Worm (Caenorhabditis elegans) whole organism, mixed stage, embryonic: ENCODE results near the gene Y5F2A.4.

Source experiments
- M03D4.4 ChIP-seq: sonication (generic microtip); optimal IDR thresholded peaks from 2 replicates; lab custom pipeline; 2017; ENCODE audit warnings: mild to moderate bottlenecking, missing genetic modification characterization, missing compliant biosample characterization
- bed-3 ChIP-seq: fragments of 200-800 bp; sonication (Bioruptor generic); optimal IDR thresholded peaks from 3 replicates; lab custom pipeline; 2018; ENCODE audit warnings: mild to moderate bottlenecking, missing genetic modification characterization, moderate library complexity, missing compliant biosample characterization
- blmp-1 ChIP-seq: fragments of 150-350 bp; optimal IDR thresholded peaks from 2 replicates; lab custom pipeline; 2014; ENCODE audit warnings: missing biosample characterization, missing genetic modification characterization
- ceh-39 ChIP-seq: fragments of 150-350 bp; optimal IDR thresholded peaks from 2 replicates; lab custom pipeline; 2014; ENCODE audit warnings: missing biosample characterization, missing genetic modification characterization
- ceh-43 ChIP-seq: fragments of 200-800 bp; sonication (Bioruptor generic); optimal IDR thresholded peaks from 2 replicates; lab custom pipeline; 2018; ENCODE audit warnings: mild to moderate bottlenecking, missing genetic modification characterization, moderate library complexity, missing compliant biosample characterization
- ceh-83 ChIP-seq: fragments of 200-800 bp; sonication (Bioruptor generic); optimal IDR thresholded peaks from 2 replicates; lab custom pipeline; 2018; ENCODE audit warnings: mild to moderate bottlenecking, missing genetic modification characterization, missing compliant biosample characterization
- ces-1 ChIP-seq: fragments of 150-350 bp; optimal IDR thresholded peaks from 2 replicates; lab custom pipeline; 2014; ENCODE audit warnings: missing biosample characterization, missing genetic modification reagents, missing genetic modification characterization
- drap-1 ChIP-seq: fragments of 200-800 bp; sonication (Bioruptor generic); optimal IDR thresholded peaks from 3 replicates; lab custom pipeline; 2018; ENCODE audit warnings: mild to moderate bottlenecking, missing genetic modification characterization, missing compliant biosample characterization
- elt-1 ChIP-seq: sonication (generic microtip); optimal IDR thresholded peaks from 2 replicates; lab custom pipeline; 2017; ENCODE audit warnings: missing genetic modification characterization, mild to moderate bottlenecking, missing compliant biosample characterization, antibody characterized with exemption, moderate library complexity, borderline replicate concordance; ENCODE audit not compliant: insufficient read depth
- elt-3 ChIP-seq: fragments of 150-350 bp; optimal IDR thresholded peaks from 2 replicates; lab custom pipeline; 2014; ENCODE audit warnings: missing biosample characterization, missing genetic modification characterization
- flh-1 ChIP-seq: fragments of 200-800 bp; sonication (Bioruptor generic); optimal IDR thresholded peaks from 2 replicates; lab custom pipeline; 2018; ENCODE audit warnings: mild to moderate bottlenecking, missing genetic modification characterization, moderate library complexity, missing compliant biosample characterization
- ham-2 ChIP-seq: fragments of 200-800 bp; sonication (Bioruptor generic); optimal IDR thresholded peaks from 2 replicates; lab custom pipeline; 2018; ENCODE audit warnings: mild to moderate bottlenecking, missing genetic modification characterization, missing compliant biosample characterization
- hlh-1 ChIP-seq: fragments of 150-350 bp; optimal IDR thresholded peaks from 2 replicates; lab custom pipeline; 2014; ENCODE audit warnings: missing biosample characterization, missing genetic modification reagents, missing genetic modification characterization
- lin-13 ChIP-seq: fragments of 150-350 bp; optimal IDR thresholded peaks from 2 replicates; lab custom pipeline; 2014; ENCODE audit warnings: missing biosample characterization, missing genetic modification characterization
- lin-32 ChIP-seq: fragments of 200-800 bp; sonication (Bioruptor generic); optimal IDR thresholded peaks from 2 replicates; lab custom pipeline; 2018; ENCODE audit warnings: mild to moderate bottlenecking, missing genetic modification characterization, missing compliant biosample characterization
- lsy-2 ChIP-seq: fragments of 150-350 bp; optimal IDR thresholded peaks from 2 replicates; lab custom pipeline; 2014; ENCODE audit warnings: missing biosample characterization, missing genetic modification characterization
- mab-5 ChIP-seq: fragments of 150-350 bp; optimal IDR thresholded peaks from 2 replicates; lab custom pipeline; 2014; ENCODE audit warnings: missing biosample characterization, missing genetic modification characterization
- mep-1 ChIP-seq: fragments of 150-350 bp; optimal IDR thresholded peaks from 2 replicates; lab custom pipeline; 2017; ENCODE audit warnings: missing biosample characterization, missing genetic modification reagents, missing genetic modification characterization, inconsistent platforms
- mls-2 ChIP-seq: sonication (generic microtip); optimal IDR thresholded peaks from 2 replicates; lab custom pipeline; 2016; ENCODE audit warnings: mild to moderate bottlenecking, missing genetic modification characterization, moderate library complexity, missing compliant biosample characterization
- nhr-12 ChIP-seq: fragments of 150-350 bp; optimal IDR thresholded peaks from 2 replicates; lab custom pipeline; 2014; ENCODE audit warnings: missing biosample characterization, missing genetic modification characterization
- nhr-2 ChIP-seq: fragments of 150-350 bp; optimal IDR thresholded peaks from 2 replicates; lab custom pipeline; 2014; ENCODE audit warnings: missing biosample characterization, missing genetic modification characterization
- nhr-237 ChIP-seq: fragments of 150-350 bp; optimal IDR thresholded peaks from 2 replicates; lab custom pipeline; 2014; ENCODE audit warnings: missing biosample characterization, missing genetic modification characterization
- nhr-28 ChIP-seq: fragments of 150-350 bp; optimal IDR thresholded peaks from 2 replicates; lab custom pipeline; 2014; ENCODE audit warnings: missing biosample characterization, missing genetic modification characterization
- pha-4 ChIP-seq: fragments of 150-350 bp; optimal IDR thresholded peaks from 2 replicates; lab custom pipeline; 2018; ENCODE audit warnings: missing biosample characterization, missing genetic modification reagents, missing genetic modification characterization
- sem-2 ChIP-seq: fragments of 200-800 bp; sonication (Bioruptor generic); optimal IDR thresholded peaks from 2 replicates; lab custom pipeline; 2018; ENCODE audit warnings: mild to moderate bottlenecking, missing genetic modification characterization, missing compliant biosample characterization
- snpc-4 ChIP-seq: fragments of 150-350 bp; optimal IDR thresholded peaks from 2 replicates; lab custom pipeline; 2014; ENCODE audit warnings: missing biosample characterization, missing genetic modification characterization
- sptf-1 ChIP-seq: sonication (generic microtip); optimal IDR thresholded peaks from 2 replicates; lab custom pipeline; 2017; ENCODE audit warnings: mild to moderate bottlenecking, missing genetic modification characterization, moderate library complexity, missing compliant biosample characterization
- tbx-8 ChIP-seq: fragments of 200-800 bp; sonication (Bioruptor generic); optimal IDR thresholded peaks from 2 replicates; lab custom pipeline; 2018; ENCODE audit warnings: mild to moderate bottlenecking, missing genetic modification characterization, moderate library complexity, missing compliant biosample characterization
- unc-120 ChIP-seq: sonication (generic microtip); optimal IDR thresholded peaks from 2 replicates; lab custom pipeline; 2017; ENCODE audit warnings: missing genetic modification characterization, missing compliant biosample characterization; ENCODE audit not compliant: poor library complexity, severe bottlenecking
- unc-39 ChIP-seq: fragments of 150-350 bp; optimal IDR thresholded peaks from 2 replicates; lab custom pipeline; 2014; ENCODE audit warnings: missing biosample characterization, missing genetic modification characterization
- unc-62 ChIP-seq: fragments of 150-350 bp; optimal IDR thresholded peaks from 2 replicates; lab custom pipeline; 2014; ENCODE audit warnings: missing biosample characterization, missing genetic modification reagents, missing genetic modification characterization
- zip-8 ChIP-seq: fragments of 150-350 bp; optimal IDR thresholded peaks from 2 replicates; lab custom pipeline; 2014; ENCODE audit warnings: missing biosample characterization, missing genetic modification characterization
- ztf-11 ChIP-seq: fragments of 150-350 bp; optimal IDR thresholded peaks from 2 replicates; lab custom pipeline; 2014; ENCODE audit warnings: missing biosample characterization, missing genetic modification characterization

Gene Y5F2A.4

DNA sequence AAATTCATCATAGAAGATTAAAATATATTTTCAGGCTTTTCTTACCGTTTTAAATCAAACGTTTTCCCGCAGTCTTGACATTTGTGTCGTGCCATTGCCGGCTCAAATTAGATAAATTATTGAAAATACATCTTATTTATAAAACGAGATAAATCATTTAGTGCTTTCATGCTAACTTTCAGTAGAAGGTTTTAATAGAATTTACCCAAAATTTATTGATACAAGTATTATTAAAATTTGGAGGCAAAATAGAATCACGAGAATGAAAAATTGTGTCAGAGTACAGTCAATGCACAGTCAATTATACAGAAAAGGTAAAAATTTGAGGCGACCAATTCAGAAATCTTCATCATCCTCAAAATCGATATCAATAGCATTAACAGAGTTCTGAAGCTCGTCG, at the start of gene Y5F2A.4:
Y5F2A.4 (minus strand) TSS at position 101 of the 400 bp plus-strand sequence.
- TF ChIP-seq ceh-83, result no peak
- TF ChIP-seq nhr-237 (tag; lab: Kevin White, UChicago), result no peak

ce11 chrIV:11126028-11126427, 47.6 kb upstream of the Y5F2A.4 start:
- TF ChIP-seq mep-1 (tag; lab: Kevin White, UChicago) (no peak), ham-2 (GFP tag; lab: Kevin White, UChicago) (no peak), pha-4 (tag; lab: Kevin White, UChicago) (no peak), snpc-4 (no peak), ceh-83 (no peak), elt-3 (tag; lab: Kevin White, UChicago) (no peak), lsy-2 (tag; lab: Kevin White, UChicago) (no peak), unc-62 (GFP tag; lab: Kevin White, UChicago) (no peak), sptf-1 (tag; lab: Kevin White, UChicago) (no peak), ztf-11 (no peak), nhr-28 (tag; lab: Kevin White, UChicago) (no peak), lin-13 (no peak), unc-39 (tag; lab: Kevin White, UChicago) (no peak), ceh-39 (tag; lab: Kevin White, UChicago) (no peak), mab-5 (tag; lab: Kevin White, UChicago) (no peak), ces-1 (GFP tag; lab: Kevin White, UChicago) (no peak), drap-1 (no peak), elt-1 (no peak), lin-32 (GFP tag; lab: Kevin White, UChicago) (no peak), blmp-1 (no peak)

- no peak for TF ChIP-seq bed-3
- no peak for TF ChIP-seq mls-2 (tag; lab: Kevin White, UChicago)
- TF ChIP-seq snpc-4, result no peak
- TF ChIP-seq unc-39 (tag; lab: Kevin White, UChicago), result no peak
- TF ChIP-seq zip-8 (tag; lab: Kevin White, UChicago), result no peak
- TF ChIP-seq ceh-83, result no peak
- no peak for TF ChIP-seq lin-13
- no peak for TF ChIP-seq nhr-12 (tag; lab: Kevin White, UChicago)
- TF ChIP-seq ham-2 (GFP tag; lab: Kevin White, UChicago), result no peak
- no peak for TF ChIP-seq ces-1 (GFP tag; lab: Kevin White, UChicago)
- no peak for TF ChIP-seq unc-62 (GFP tag; lab: Kevin White, UChicago)
- no peak for TF ChIP-seq blmp-1
- TF ChIP-seq nhr-237 (tag; lab: Kevin White, UChicago), result no peak
- no peak for TF ChIP-seq flh-1 (GFP tag; lab: Kevin White, UChicago)
- no peak for TF ChIP-seq ztf-11
- no peak for TF ChIP-seq elt-1
- TF ChIP-seq mep-1 (tag; lab: Kevin White, UChicago), result no peak
These were observed 47.4 kb upstream of the Y5F2A.4 start, which contains the start of gene swsn-4 for ce11 chrIV:11126004-11126027. swsn-4 (plus strand) TSS chrIV:11126024.

DNA sequence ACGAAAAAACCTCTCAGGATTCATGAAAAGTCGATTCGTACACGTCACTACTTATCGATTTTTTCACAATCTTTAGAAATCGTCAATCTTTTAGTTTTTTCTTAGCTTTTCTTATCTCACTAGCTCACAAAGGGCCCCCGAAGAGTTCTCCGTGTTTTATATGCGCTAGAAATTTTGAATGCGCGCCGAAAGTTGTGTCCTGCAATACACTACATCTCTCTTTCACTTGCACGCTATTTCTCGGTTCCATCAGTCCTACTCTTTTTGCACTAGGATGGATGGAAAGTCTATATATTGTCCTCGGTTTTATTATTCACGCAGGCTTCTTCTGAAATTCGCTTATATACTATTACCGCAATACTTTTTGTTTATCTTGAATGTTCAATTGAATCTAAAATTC, 47.2 kb upstream of the Y5F2A.4 start:
- TF ChIP-seq ces-1 (GFP tag; lab: Kevin White, UChicago) (no peak), nhr-28 (tag; lab: Kevin White, UChicago) (no peak), hlh-1 (tag; lab: Kevin White, UChicago) (no peak), pha-4 (tag; lab: Kevin White, UChicago) (no peak), nhr-237 (tag; lab: Kevin White, UChicago) (no peak), nhr-12 (tag; lab: Kevin White, UChicago) (no peak), mls-2 (tag; lab: Kevin White, UChicago) (no peak), ceh-43 (GFP tag; lab: Kevin White, UChicago) (no peak), bed-3 (no peak), unc-120 (tag; lab: Kevin White, UChicago) (no peak), ceh-83 (no peak), unc-62 (GFP tag; lab: Kevin White, UChicago) (no peak), ztf-11 (no peak), sem-2 (GFP tag; lab: Kevin White, UChicago) (no peak), mep-1 (tag; lab: Kevin White, UChicago) (no peak), tbx-8 (GFP tag; lab: Kevin White, UChicago) (no peak)

DNA sequence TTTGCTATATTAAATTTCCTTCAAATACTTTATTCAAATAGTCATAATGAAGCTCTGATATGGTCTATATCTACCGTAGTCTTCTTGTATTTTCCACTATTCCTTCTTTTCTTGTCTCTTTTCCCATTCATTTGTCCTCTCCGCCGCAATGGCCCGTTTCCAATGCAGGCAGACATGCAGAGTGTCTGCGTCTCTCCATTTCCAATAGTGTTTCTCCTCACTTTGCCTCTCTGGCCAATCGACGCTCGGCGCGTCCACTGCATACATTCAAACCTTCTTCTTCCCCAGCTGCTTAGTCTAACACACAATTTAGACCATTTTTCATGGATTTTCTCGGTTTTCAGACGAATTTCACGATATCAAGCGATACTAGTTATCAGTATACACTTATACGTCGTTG, 46.8 kb upstream of the Y5F2A.4 start:
- peak; percentile 41 for TF ChIP-seq pha-4 (tag; lab: Kevin White, UChicago)
- peak; percentile 43 for TF ChIP-seq lsy-2 (tag; lab: Kevin White, UChicago)
- no peak for TF ChIP-seq M03D4.4 (tag; lab: Kevin White, UChicago)
- peak; percentile 63 for TF ChIP-seq unc-120 (tag; lab: Kevin White, UChicago)
- no peak for TF ChIP-seq nhr-2 (tag; lab: Kevin White, UChicago)
- no peak for TF ChIP-seq unc-62 (GFP tag; lab: Kevin White, UChicago)
- no peak for TF ChIP-seq ceh-39 (tag; lab: Kevin White, UChicago)
- peak; percentile 46 for TF ChIP-seq mls-2 (tag; lab: Kevin White, UChicago)
- no peak for TF ChIP-seq ceh-43 (GFP tag; lab: Kevin White, UChicago)
- no peak for TF ChIP-seq nhr-28 (tag; lab: Kevin White, UChicago)
- peak; percentile 38 for TF ChIP-seq lin-13
